Fruit fly (Drosophila melanogaster) ovary, adult (tissue): Measurements from ENCODE around the gene CG15473.

Source experiments
- CG17801 ChIP-seq: fragments of 200-800 bp; optimal IDR thresholded peaks from 2 replicates; lab custom pipeline; 2019; ENCODE audit warnings: missing biosample characterization, mild to moderate bottlenecking, missing genetic modification characterization, moderate library complexity; ENCODE audit not compliant: partially characterized antibody

Gene CG15473

dm6 chrX:4654397-4654796 lies at the start of gene CG15473:
TSS of gene CG15473 (minus strand) at chrX:4654497.
- no peak for TF ChIP-seq CG17801

dm6 chrX:4702804-4703414 lies 48.6 kb upstream of the CG15473 start:
- no peak for TF ChIP-seq CG17801

dm6 chrX:4702118-4702517 lies 47.8 kb upstream of the CG15473 start, which contains the start of gene Pdha:
TSS of gene Pdha (plus strand) at chrX:4702284.
- TF ChIP-seq CG17801, result no peak

dm6 chrX:4699775-4700174 lies 45.5 kb upstream of the CG15473 start:
- TF ChIP-seq CG17801, result no peak

dm6 chrX:4699370-4699769 lies 45.1 kb upstream of the CG15473 start:
- no peak for TF ChIP-seq CG17801

- TF ChIP-seq CG17801, result no peak
Observed at dm6 chrX:4694104-4694503, 39.8 kb upstream of the CG15473 start.

- no peak for TF ChIP-seq CG17801
Observed at dm6 chrX:4692963-4693362, 38.7 kb upstream of the CG15473 start.

- TF ChIP-seq CG17801, result no peak
Observed at dm6 chrX:4691226-4691625, 36.9 kb upstream of the CG15473 start.

- TF ChIP-seq CG17801, result no peak
Observed at dm6 chrX:4690767-4691166, 36.5 kb upstream of the CG15473 start.

dm6 chrX:4687778-4688399 lies 33.6 kb upstream of the CG15473 start, which contains the start of gene ctp:
TSS of gene ctp (plus strand) at chrX:4687800.
- peak; percentile 81 for TF ChIP-seq CG17801

- no peak for TF ChIP-seq CG17801
Observed at dm6 chrX:4686723-4687122, 32.4 kb upstream of the CG15473 start, which contains the start of gene Pp2C1. TSS of gene Pp2C1 (minus strand) at chrX:4686903.

dm6 chrX:4686150-4686549 lies 31.9 kb upstream of the CG15473 start:
- peak; percentile 94 for TF ChIP-seq CG17801

- peak; percentile 86 for TF ChIP-seq CG17801
Observed at dm6 chrX:4684444-4684924, 30.2 kb upstream of the CG15473 start.

dm6 chrX:4679813-4680381 lies 25.6 kb upstream of the CG15473 start:
- TF ChIP-seq CG17801, result peak; percentile 57

- TF ChIP-seq CG17801, result no peak
Observed at dm6 chrX:4678913-4679812, 24.9 kb upstream of the CG15473 start, which contains the start of gene fzr. TSS of gene fzr (minus strand) at chrX:4679537.

- TF ChIP-seq CG17801, result no peak
Observed at dm6 chrX:4678146-4678912, 24.0 kb upstream of the CG15473 start.
